Worm (Caenorhabditis elegans) whole organism, young adult: ENCODE data around the gene srh-212.
"Not testable (repeated sequence)": the region's sequence is repeated elsewhere in the genome, so short reads cannot be mapped to it uniquely, and the experiment has no call there.

Experiments used
- B0035.1 ChIP-seq: sonication (generic microtip); optimal IDR thresholded peaks from 2 replicates; lab custom pipeline; 2016; ENCODE audit warnings: missing genetic modification characterization, mild to moderate bottlenecking, missing compliant biosample characterization, missing genotype, missing genetic modification reagents
- B0336.3 ChIP-seq: fragments of 200-800 bp; sonication (Bioruptor generic); IDR thresholded peaks from 2 replicates; pipeline ENCODE4 v1.3.6; 2022; ENCODE audit warnings: missing genetic modification characterization, missing compliant biosample characterization
- C06A6.2 ChIP-seq: fragments of 200-800 bp; sonication (Bioruptor generic); conservative IDR thresholded peaks from 2 replicates; pipeline ENCODE4 v1.3.6; 2022; ENCODE audit warnings: missing genetic modification characterization, missing compliant biosample characterization
- D2030.7 ChIP-seq: fragments of 200-800 bp; sonication (Bioruptor generic); IDR thresholded peaks from 2 replicates; pipeline ENCODE4 v1.3.6; 2022; ENCODE audit warnings: missing genetic modification reagents, missing genetic modification characterization, missing compliant biosample characterization
- F55B11.4 ChIP-seq: sonication (generic microtip); optimal IDR thresholded peaks from 2 replicates; lab custom pipeline; 2016; ENCODE audit warnings: missing compliant biosample characterization, missing genetic modification characterization, borderline replicate concordance; ENCODE audit not compliant: insufficient read depth
- K11D2.4 ChIP-seq: fragments of 200-800 bp; sonication (Bioruptor generic); IDR thresholded peaks from 2 replicates; pipeline ENCODE4 v1.3.6; 2022; ENCODE audit warnings: missing genetic modification reagents, missing genetic modification characterization, missing compliant biosample characterization
- Y79H2A.3 ChIP-seq: fragments of 200-800 bp; sonication (Bioruptor generic); conservative IDR thresholded peaks from 2 replicates; pipeline ENCODE4 v1.3.6; 2022; ENCODE audit warnings: missing genetic modification reagents, missing genetic modification characterization, missing compliant biosample characterization
- ZK185.1 ChIP-seq: sonication (generic microtip); optimal IDR thresholded peaks from 2 replicates; lab custom pipeline; 2016; ENCODE audit warnings: mild to moderate bottlenecking, missing genetic modification characterization, missing compliant biosample characterization; ENCODE audit not compliant: poor library complexity, severe bottlenecking
- aptf-3 ChIP-seq: fragments of 200-800 bp; sonication (Bioruptor generic); IDR thresholded peaks from 2 replicates; pipeline ENCODE4 v1.3.6; 2022; ENCODE audit warnings: missing genetic modification characterization, missing compliant biosample characterization
- atf-7 ChIP-seq: sonication (generic microtip); optimal IDR thresholded peaks from 2 replicates; lab custom pipeline; 2017; ENCODE audit warnings: mild to moderate bottlenecking, missing genetic modification characterization, missing compliant biosample characterization
- attf-5 ChIP-seq: fragments of 200-800 bp; sonication (Bioruptor generic); optimal IDR thresholded peaks from 2 replicates; lab custom pipeline; 2018; ENCODE audit warnings: mild to moderate bottlenecking, missing genetic modification characterization, missing compliant biosample characterization
- attf-6 ChIP-seq: fragments of 200-800 bp; sonication (Bioruptor generic); IDR thresholded peaks from 2 replicates; pipeline ENCODE4 v1.3.6; 2022; ENCODE audit warnings: missing genetic modification reagents, missing genetic modification characterization, missing compliant biosample characterization
- ccch-3 ChIP-seq: fragments of 200-800 bp; sonication (Bioruptor generic); optimal IDR thresholded peaks from 2 replicates; lab custom pipeline; 2018; ENCODE audit warnings: mild to moderate bottlenecking, missing genetic modification characterization, missing compliant biosample characterization
- cebp-1 ChIP-seq, 2 experiments: fragments of 200-800 bp in 1 of 2; sonication (Bioruptor generic) in 1 of 2; sonication (generic microtip) in 1 of 2; IDR thresholded peaks in 1 of 2; optimal IDR thresholded peaks in 1 of 2; 2 replicates each; pipeline versions ENCODE4 v1.3.6 to Lab custom; 2017 to 2022; ENCODE audit warnings: missing compliant biosample characterization in 2 of 2, missing genetic modification characterization in 2 of 2, mild to moderate bottlenecking in 1 of 2, missing genetic modification reagents in 1 of 2, moderate library complexity in 1 of 2
- ceh-58 ChIP-seq: fragments of 200-800 bp; sonication (Bioruptor generic); IDR thresholded peaks from 2 replicates; pipeline ENCODE4 v1.3.6; 2022; ENCODE audit warnings: missing genetic modification characterization, missing compliant biosample characterization
- dox-1 ChIP-seq: fragments of 200-800 bp; sonication (Bioruptor generic); IDR thresholded peaks from 2 replicates; pipeline ENCODE4 v1.3.6; 2022; ENCODE audit warnings: missing genetic modification reagents, missing genetic modification characterization, missing compliant biosample characterization
- efl-1 ChIP-seq: fragments of 150-350 bp; optimal IDR thresholded peaks from 2 replicates; lab custom pipeline; 2014; ENCODE audit warnings: missing biosample characterization, missing genetic modification reagents, missing genetic modification characterization
- egl-18 ChIP-seq: fragments of 200-800 bp; sonication (Bioruptor generic); IDR thresholded peaks from 2 replicates; pipeline ENCODE4 v1.3.6; 2022; ENCODE audit warnings: missing genetic modification reagents, missing genetic modification characterization, missing compliant biosample characterization
- gei-17 ChIP-seq: fragments of 200-800 bp; sonication (Bioruptor generic); optimal IDR thresholded peaks from 2 replicates; lab custom pipeline; 2018; ENCODE audit warnings: mild to moderate bottlenecking, missing genetic modification characterization, missing compliant biosample characterization
- hsf-1 ChIP-seq: fragments of 200-800 bp; sonication (Bioruptor generic); IDR thresholded peaks from 2 replicates; pipeline ENCODE4 v1.3.6; 2022; ENCODE audit warnings: missing genetic modification reagents, missing genetic modification characterization, missing compliant biosample characterization
- let-526 ChIP-seq: fragments of 200-800 bp; sonication (Bioruptor generic); IDR thresholded peaks from 2 replicates; pipeline ENCODE4 v1.3.6; 2022; ENCODE audit warnings: missing genetic modification reagents, missing genetic modification characterization, missing compliant biosample characterization
- let-607 ChIP-seq, 2 experiments: fragments of 200-800 bp in 1 of 2; sonication (Bioruptor generic) in 1 of 2; sonication (generic microtip) in 1 of 2; optimal IDR thresholded peaks; 2 replicates each; lab custom pipeline; 2016 to 2018; ENCODE audit warnings: mild to moderate bottlenecking in 2 of 2, missing compliant biosample characterization in 2 of 2, missing genetic modification characterization in 2 of 2, moderate library complexity in 2 of 2, missing genotype in 1 of 2
- lin-54 ChIP-seq: fragments of 200-800 bp; sonication (Bioruptor generic); optimal IDR thresholded peaks from 2 replicates; lab custom pipeline; 2018; ENCODE audit warnings: mild to moderate bottlenecking, missing genetic modification characterization, missing compliant biosample characterization
- lsy-27 ChIP-seq: sonication (generic microtip); optimal IDR thresholded peaks from 2 replicates; lab custom pipeline; 2017; ENCODE audit warnings: missing genetic modification characterization, mild to moderate bottlenecking, missing compliant biosample characterization, antibody characterized with exemption, missing genotype, borderline replicate concordance; ENCODE audit not compliant: insufficient read depth
- madf-10 ChIP-seq: sonication (generic microtip); optimal IDR thresholded peaks from 2 replicates; lab custom pipeline; 2016; ENCODE audit warnings: mild to moderate bottlenecking, missing genetic modification characterization, missing compliant biosample characterization
- madf-6 ChIP-seq: fragments of 200-800 bp; sonication (Bioruptor generic); IDR thresholded peaks from 2 replicates; pipeline ENCODE4 v1.3.6; 2022; ENCODE audit warnings: missing genetic modification reagents, missing genetic modification characterization, missing compliant biosample characterization
- mxl-1 ChIP-seq: sonication (generic microtip); optimal IDR thresholded peaks from 2 replicates; lab custom pipeline; 2016; ENCODE audit warnings: missing genetic modification characterization, missing compliant biosample characterization
- nfyb-1 ChIP-seq: fragments of 200-800 bp; sonication (Bioruptor generic); IDR thresholded peaks from 2 replicates; pipeline ENCODE4 v1.3.6; 2022; ENCODE audit warnings: missing genetic modification reagents, missing genetic modification characterization, missing compliant biosample characterization
- nhr-120 ChIP-seq: fragments of 200-800 bp; sonication (Bioruptor generic); IDR thresholded peaks from 2 replicates; pipeline ENCODE4 v1.3.6; 2022; ENCODE audit warnings: missing genetic modification characterization, missing compliant biosample characterization
- nhr-80 ChIP-seq: sonication (generic microtip); optimal IDR thresholded peaks from 2 replicates; lab custom pipeline; 2016; ENCODE audit warnings: missing genetic modification characterization, missing compliant biosample characterization
- nhr-90 ChIP-seq: sonication (generic microtip); optimal IDR thresholded peaks from 2 replicates; lab custom pipeline; 2016; ENCODE audit warnings: missing genotype, mild to moderate bottlenecking, missing genetic modification characterization, missing compliant biosample characterization
- repo-1 ChIP-seq: sonication (generic microtip); optimal IDR thresholded peaks from 2 replicates; lab custom pipeline; 2017; ENCODE audit warnings: mild to moderate bottlenecking, missing genetic modification characterization, missing compliant biosample characterization
- sdz-38 ChIP-seq: sonication (generic microtip); optimal IDR thresholded peaks from 2 replicates; lab custom pipeline; 2016; ENCODE audit warnings: missing genotype, missing genetic modification characterization, missing compliant biosample characterization
- snpc-1.1 ChIP-seq: sonication (generic microtip); optimal IDR thresholded peaks from 2 replicates; lab custom pipeline; 2017; ENCODE audit warnings: missing genetic modification characterization, mild to moderate bottlenecking, missing compliant biosample characterization, antibody characterized with exemption, moderate library complexity, missing genotype, missing genetic modification reagents; ENCODE audit not compliant: insufficient read depth
- snpc-1.3 ChIP-seq: sonication (generic microtip); optimal IDR thresholded peaks from 2 replicates; lab custom pipeline; 2017; ENCODE audit warnings: missing genetic modification characterization, mild to moderate bottlenecking, missing compliant biosample characterization, antibody characterized with exemption, moderate library complexity, missing genotype, missing genetic modification reagents; ENCODE audit not compliant: insufficient read depth
- snpc-4 ChIP-seq, 5 experiments: fragments of 150-350 bp in 1 of 5; sonication (generic microtip) in 4 of 5; optimal IDR thresholded peaks; 2 replicates each; lab custom pipeline; 2014 to 2018; ENCODE audit warnings: missing genetic modification characterization in 5 of 5, missing biosample characterization in 3 of 5, antibody characterized with exemption in 2 of 5, mild to moderate bottlenecking in 2 of 5, missing compliant biosample characterization in 2 of 5, missing genotype in 2 of 5, moderate library complexity in 2 of 5, missing genetic modification reagents in 1 of 5
- tbp1 ChIP-seq: fragments of 200-800 bp; sonication (Bioruptor generic); optimal IDR thresholded peaks from 2 replicates; lab custom pipeline; 2018; ENCODE audit warnings: mild to moderate bottlenecking, missing genetic modification characterization, missing compliant biosample characterization
- tbx-9 ChIP-seq: sonication (generic microtip); optimal IDR thresholded peaks from 2 replicates; lab custom pipeline; 2016; ENCODE audit warnings: borderline replicate concordance, missing genetic modification characterization, inconsistent platforms, missing compliant biosample characterization
- unc-62 ChIP-seq: fragments of 150-350 bp; optimal IDR thresholded peaks from 2 replicates; lab custom pipeline; 2014; ENCODE audit warnings: missing biosample characterization, missing genetic modification reagents, missing genetic modification characterization
- xnd-1 ChIP-seq: sonication (generic microtip); optimal IDR thresholded peaks from 2 replicates; lab custom pipeline; 2016; ENCODE audit warnings: missing genotype, missing genetic modification reagents, missing genetic modification characterization, missing compliant biosample characterization
- zfh-2 ChIP-seq: fragments of 200-800 bp; sonication (Bioruptor generic); conservative IDR thresholded peaks from 2 replicates; pipeline ENCODE4 v1.3.6; 2022; ENCODE audit warnings: missing genetic modification reagents, missing genetic modification characterization, missing compliant biosample characterization
- ztf-22 ChIP-seq: fragments of 200-800 bp; sonication (Bioruptor generic); optimal IDR thresholded peaks from 2 replicates; lab custom pipeline; 2018; ENCODE audit warnings: mild to moderate bottlenecking, missing genetic modification characterization, moderate library complexity, missing compliant biosample characterization
- ztf-26 ChIP-seq: sonication (generic microtip); optimal IDR thresholded peaks from 2 replicates; lab custom pipeline; 2017; ENCODE audit warnings: missing genetic modification characterization, missing compliant biosample characterization

Gene srh-212

ce11 chrV:3597052-3597451 lies at the start of gene srh-212:
srh-212 (minus strand) TSS chrV:3597152.
- not testable (repeated sequence) for TF ChIP-seq xnd-1 (tag; lab: Kevin White, UChicago); Y79H2A.3 (GFP tag; lab: Robert Waterston, UW); attf-6

ce11 chrV:3644193-3644693 lies 47.3 kb upstream of the srh-212 start, which contains the start of gene F59B1.8:
F59B1.8 (minus strand) TSS chrV:3644243.
- TF ChIP-seq nhr-90 (tag; lab: Kevin White, UChicago) (peak; percentile 23), C06A6.2 (GFP tag; lab: Robert Waterston, UW) (no peak), dox-1 (GFP tag; lab: Robert Waterston, UW) (peak; percentile 49; the same call in 1 of the 2 replicates), atf-7 (peak; percentile 99), K11D2.4 (no peak), nfyb-1 (GFP tag; lab: Robert Waterston, UW) (0 out of 2 replicates have a peak, but pooled peaks have one; percentile 14), snpc-1.3 (tag; lab: Kevin White, UChicago) (no peak), ztf-22 (GFP tag; lab: Kevin White, UChicago) (peak; percentile 45), madf-10 (tag; lab: Kevin White, UChicago) (peak; percentile 60), gei-17 (peak; percentile 1), cebp-1 (GFP tag; IDR thresholded peaks at IDR 0.05; lab: Robert Waterston, UW) (peak; percentile 47; the same call in 1 of the 2 replicates), cebp-1 (tag; optimal IDR thresholded peaks at IDR 0.05; lab: Kevin White, UChicago) (peak; percentile 74), tbx-9 (tag; lab: Kevin White, UChicago) (no peak), ztf-26 (tag; lab: Kevin White, UChicago) (no peak), B0336.3 (GFP tag; lab: Robert Waterston, UW) (0 out of 2 replicates have a peak, but pooled peaks have one; percentile 20), efl-1 (GFP tag; lab: Kevin White, UChicago) (peak; percentile 8), tbp1 (peak; percentile 56), attf-5 (peak; percentile 14), nhr-80 (peak; percentile 83), lin-54 (GFP tag; lab: Kevin White, UChicago) (peak; percentile 14), let-607 (tag; optimal IDR thresholded peaks at IDR 0.05; lab: Kevin White, UChicago) (peak in 1 of 2 experiments; percentile 23), snpc-4 (GFP tag; optimal IDR thresholded peaks at IDR 0.05; lab: Kevin White, UChicago) (no peak), snpc-4 (tag; optimal IDR thresholded peaks at IDR 0.05; lab: Kevin White, UChicago) (peak in 1 of 4 experiments; percentile 59), unc-62 (GFP tag; lab: Kevin White, UChicago) (peak; percentile 92), let-526 (0 out of 2 replicates have a peak, but pooled peaks have one; percentile 9)

- TF ChIP-seq madf-6 (GFP tag; lab: Robert Waterston, UW) (no peak), repo-1 (tag; lab: Kevin White, UChicago) (no peak), F55B11.4 (no peak), nfyb-1 (GFP tag; lab: Robert Waterston, UW) (no peak), B0035.1 (tag; lab: Kevin White, UChicago) (no peak)
Observed at ce11 chrV:3639873-3640272, 42.9 kb upstream of the srh-212 start.

- TF ChIP-seq mxl-1 (tag; lab: Kevin White, UChicago): no peak
- TF ChIP-seq repo-1 (tag; lab: Kevin White, UChicago): no peak
- TF ChIP-seq zfh-2: no peak
- TF ChIP-seq sdz-38: no peak
- no peak for TF ChIP-seq D2030.7 (GFP tag; lab: Robert Waterston, UW)
- no peak for TF ChIP-seq nhr-120 (GFP tag; lab: Robert Waterston, UW)
- TF ChIP-seq aptf-3 (GFP tag; lab: Robert Waterston, UW): no peak
- no peak for TF ChIP-seq snpc-1.1
- TF ChIP-seq ceh-58 (GFP tag; lab: Robert Waterston, UW): no peak
- TF ChIP-seq hsf-1 (GFP tag; lab: Robert Waterston, UW): no peak
- no peak for TF ChIP-seq lsy-27
- TF ChIP-seq ccch-3 (GFP tag; lab: Kevin White, UChicago): no peak
- no peak for TF ChIP-seq ZK185.1
- TF ChIP-seq egl-18 (GFP tag; lab: Robert Waterston, UW): no peak
Observed at ce11 chrV:3637086-3637485, 40.1 kb upstream of the srh-212 start, which contains the start of gene srx-41. srx-41 (minus strand) TSS chrV:3637186.
